Worm (Caenorhabditis elegans): ENCODE data around the gene vab-15.

DNA sequence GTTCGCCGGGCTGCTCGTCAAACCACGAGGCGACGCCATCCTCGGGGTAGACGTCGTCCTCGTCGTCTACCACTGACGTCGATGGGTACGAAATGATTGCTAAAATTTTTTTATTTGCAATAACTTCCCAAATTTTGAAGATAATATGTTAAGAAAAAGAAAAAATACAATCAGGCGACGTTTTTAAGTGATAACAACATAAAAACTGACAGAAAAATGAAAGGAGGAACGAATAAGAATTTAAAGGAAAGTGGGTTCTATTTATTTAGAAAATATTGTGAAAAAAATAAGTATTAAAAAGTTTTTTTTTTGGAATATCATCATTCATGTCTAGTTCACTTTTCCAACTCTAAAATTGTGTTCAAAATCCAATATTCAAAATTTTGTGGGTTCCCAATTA is 24.9 kb upstream of the vab-15 start, which contains the start of gene dpy-22:
- TF ChIP-seq nhr-27 (tag; optimal IDR thresholded peaks at IDR 0.05) (no peak), lin-26 (GFP tag; IDR thresholded peaks at IDR 0.05) (no peak), Y95B8A.8 (GFP tag; IDR thresholded peaks at IDR 0.05) (no peak), unc-62 (GFP tag; optimal IDR thresholded peaks at IDR 0.05) (no peak), F57C9.4 (tag; optimal IDR thresholded peaks at IDR 0.05) (no peak), pbrm-1 (GFP tag; IDR thresholded peaks at IDR 0.05) (no peak), pha-4 (tag; optimal IDR thresholded peaks at IDR 0.05) (no peak), B0261.1 (tag; optimal IDR thresholded peaks at IDR 0.05) (no peak)

Measured in whole organism, young adult.